Worm (Caenorhabditis elegans) whole organism, late embryonic: Measurements from ENCODE around the gene fbxb-52.

Experiments
- C38D4.7 ChIP-seq: fragments of 200-800 bp; sonication (Bioruptor generic); optimal IDR thresholded peaks from 2 replicates; lab custom pipeline; 2018; ENCODE audit warnings: mild to moderate bottlenecking, missing genetic modification characterization, moderate library complexity, missing compliant biosample characterization
- ama-1 ChIP-seq: fragments of 150-350 bp; optimal IDR thresholded peaks from 2 replicates; lab custom pipeline; 2014
- ceh-14 ChIP-seq: sonication (generic microtip); optimal IDR thresholded peaks from 2 replicates; lab custom pipeline; 2016; ENCODE audit warnings: missing genotype, missing genetic modification characterization, missing compliant biosample characterization
- ceh-18 ChIP-seq: sonication (generic microtip); optimal IDR thresholded peaks from 2 replicates; lab custom pipeline; 2016; ENCODE audit warnings: missing genetic modification characterization, missing compliant biosample characterization
- ceh-19 ChIP-seq: fragments of 200-800 bp; sonication (Bioruptor generic); optimal IDR thresholded peaks from 2 replicates; lab custom pipeline; 2018; ENCODE audit warnings: mild to moderate bottlenecking, missing genetic modification characterization, missing compliant biosample characterization
- ceh-22 ChIP-seq: sonication (generic microtip); optimal IDR thresholded peaks from 2 replicates; lab custom pipeline; 2017; ENCODE audit warnings: missing biosample characterization, missing genetic modification characterization
- ceh-24 ChIP-seq: sonication (generic microtip); optimal IDR thresholded peaks from 2 replicates; lab custom pipeline; 2016; ENCODE audit warnings: mild to moderate bottlenecking, missing genetic modification characterization, missing compliant biosample characterization
- ceh-30 ChIP-seq: fragments of 150-350 bp; optimal IDR thresholded peaks from 2 replicates; lab custom pipeline; 2014; ENCODE audit warnings: missing biosample characterization, missing genetic modification characterization
- ceh-34 ChIP-seq: sonication (generic microtip); optimal IDR thresholded peaks from 2 replicates; lab custom pipeline; 2016; ENCODE audit warnings: mild to moderate bottlenecking, missing genetic modification characterization, missing compliant biosample characterization
- ceh-48 ChIP-seq: sonication (generic microtip); optimal IDR thresholded peaks from 2 replicates; lab custom pipeline; 2016; ENCODE audit warnings: missing genetic modification characterization, inconsistent platforms, missing compliant biosample characterization
- ceh-9 ChIP-seq: sonication (generic microtip); optimal IDR thresholded peaks from 2 replicates; lab custom pipeline; 2016; ENCODE audit warnings: mild to moderate bottlenecking, missing genetic modification characterization, inconsistent platforms, missing compliant biosample characterization
- dve-1 ChIP-seq: sonication (generic microtip); optimal IDR thresholded peaks from 2 replicates; lab custom pipeline; 2017; ENCODE audit warnings: antibody characterized with exemption, mild to moderate bottlenecking, missing genetic modification characterization, missing compliant biosample characterization
- elt-2 ChIP-seq: sonication (generic microtip); optimal IDR thresholded peaks from 2 replicates; lab custom pipeline; 2016; ENCODE audit warnings: missing genetic modification reagents, missing genetic modification characterization, missing compliant biosample characterization
- elt-4 ChIP-seq: sonication (generic microtip); optimal IDR thresholded peaks from 2 replicates; lab custom pipeline; 2016; ENCODE audit warnings: missing genetic modification characterization, missing compliant biosample characterization
- ets-4 ChIP-seq: sonication (generic microtip); optimal IDR thresholded peaks from 2 replicates; lab custom pipeline; 2016; ENCODE audit warnings: missing genetic modification characterization, missing compliant biosample characterization
- fax-1 ChIP-seq: sonication (generic microtip); optimal IDR thresholded peaks from 2 replicates; lab custom pipeline; 2016; ENCODE audit warnings: missing genotype, missing genetic modification characterization, missing compliant biosample characterization
- gmeb-2 ChIP-seq: sonication (generic microtip); optimal IDR thresholded peaks from 2 replicates; lab custom pipeline; 2016; ENCODE audit warnings: missing genetic modification characterization, inconsistent platforms, missing compliant biosample characterization
- hlh-13 ChIP-seq: fragments of 200-800 bp; sonication (Bioruptor generic); optimal IDR thresholded peaks from 2 replicates; lab custom pipeline; 2018; ENCODE audit warnings: mild to moderate bottlenecking, missing genetic modification characterization, missing compliant biosample characterization
- hlh-15 ChIP-seq: sonication (generic microtip); optimal IDR thresholded peaks from 2 replicates; lab custom pipeline; 2016; ENCODE audit warnings: missing genetic modification characterization, missing compliant biosample characterization
- hlh-30 ChIP-seq: sonication (generic microtip); optimal IDR thresholded peaks from 2 replicates; lab custom pipeline; 2017; ENCODE audit warnings: antibody characterized with exemption, missing genetic modification characterization, missing compliant biosample characterization; ENCODE audit not compliant: insufficient read depth
- lim-6 ChIP-seq: sonication (generic microtip); optimal IDR thresholded peaks from 2 replicates; lab custom pipeline; 2016; ENCODE audit warnings: missing genetic modification characterization, missing compliant biosample characterization
- lin-11 ChIP-seq: fragments of 200-800 bp; sonication (Bioruptor generic); optimal IDR thresholded peaks from 2 replicates; lab custom pipeline; 2018; ENCODE audit warnings: mild to moderate bottlenecking, missing genetic modification characterization, missing compliant biosample characterization
- nhr-11 ChIP-seq: fragments of 150-350 bp; optimal IDR thresholded peaks from 2 replicates; lab custom pipeline; 2014; ENCODE audit warnings: missing biosample characterization, missing genetic modification characterization
- pag-3 ChIP-seq: sonication (generic microtip); optimal IDR thresholded peaks from 2 replicates; lab custom pipeline; 2016; ENCODE audit warnings: missing compliant biosample characterization, missing genetic modification characterization, borderline replicate concordance
- pat-9 ChIP-seq: fragments of 200-800 bp; sonication (Bioruptor generic); optimal IDR thresholded peaks from 2 replicates; lab custom pipeline; 2018; ENCODE audit warnings: mild to moderate bottlenecking, missing genetic modification characterization, moderate library complexity, missing compliant biosample characterization
- pax-1 ChIP-seq: fragments of 150-350 bp; optimal IDR thresholded peaks from 2 replicates; lab custom pipeline; 2014; ENCODE audit warnings: missing biosample characterization, missing genetic modification characterization
- pha-2 ChIP-seq: sonication (generic microtip); optimal IDR thresholded peaks from 2 replicates; lab custom pipeline; 2017; ENCODE audit warnings: mild to moderate bottlenecking, missing genetic modification characterization, missing compliant biosample characterization
- pha-4 ChIP-seq: fragments of 150-350 bp; optimal IDR thresholded peaks from 2 replicates; lab custom pipeline; 2018; ENCODE audit warnings: missing biosample characterization, missing genetic modification reagents, missing genetic modification characterization
- pros-1 ChIP-seq: fragments of 150-350 bp; optimal IDR thresholded peaks from 2 replicates; lab custom pipeline; 2014; ENCODE audit warnings: missing biosample characterization, missing genetic modification reagents, missing genetic modification characterization
- rnt-1 ChIP-seq: sonication (generic microtip); optimal IDR thresholded peaks from 2 replicates; lab custom pipeline; 2016; ENCODE audit warnings: missing genetic modification characterization, missing compliant biosample characterization
- sdc-2 ChIP-seq: sonication (generic microtip); optimal IDR thresholded peaks from 2 replicates; lab custom pipeline; 2016; ENCODE audit warnings: missing genotype, missing genetic modification characterization, missing compliant biosample characterization
- sox-2 ChIP-seq: fragments of 200-800 bp; sonication (Bioruptor generic); IDR thresholded peaks from 2 replicates; pipeline ENCODE4 v1.3.6; 2022; ENCODE audit warnings: missing genetic modification reagents, missing genetic modification characterization, missing compliant biosample characterization
- syd-9 ChIP-seq: sonication (generic microtip); optimal IDR thresholded peaks from 2 replicates; lab custom pipeline; 2016; ENCODE audit warnings: mild to moderate bottlenecking, missing genetic modification characterization, moderate library complexity, missing compliant biosample characterization
- tbx-2 ChIP-seq: sonication (generic microtip); optimal IDR thresholded peaks from 2 replicates; lab custom pipeline; 2016; ENCODE audit warnings: missing genetic modification characterization, missing compliant biosample characterization
- tbx-7 ChIP-seq: sonication (generic microtip); optimal IDR thresholded peaks from 2 replicates; lab custom pipeline; 2016; ENCODE audit warnings: missing genotype, missing genetic modification characterization, missing compliant biosample characterization
- ttx-3 ChIP-seq: sonication (generic microtip); optimal IDR thresholded peaks from 2 replicates; lab custom pipeline; 2016; ENCODE audit warnings: missing genetic modification reagents, missing genetic modification characterization, missing compliant biosample characterization
- unc-3 ChIP-seq, 2 experiments: fragments of 200-800 bp in 1 of 2; sonication (Bioruptor generic) in 1 of 2; sonication (generic microtip) in 1 of 2; conservative IDR thresholded peaks in 1 of 2; optimal IDR thresholded peaks in 1 of 2; 2 replicates each; pipeline versions ENCODE4 v1.3.6 to Lab custom; 2016 to 2022; ENCODE audit warnings: missing compliant biosample characterization in 2 of 2, missing genetic modification characterization in 2 of 2, missing genetic modification reagents in 1 of 2
- unc-42 ChIP-seq: sonication (generic microtip); optimal IDR thresholded peaks from 2 replicates; lab custom pipeline; 2016; ENCODE audit warnings: missing genotype, missing genetic modification characterization, missing compliant biosample characterization
- unc-86 ChIP-seq: sonication (generic microtip); optimal IDR thresholded peaks from 2 replicates; lab custom pipeline; 2016; ENCODE audit warnings: missing genetic modification characterization, missing compliant biosample characterization

fbxb-52 gene

DNA sequence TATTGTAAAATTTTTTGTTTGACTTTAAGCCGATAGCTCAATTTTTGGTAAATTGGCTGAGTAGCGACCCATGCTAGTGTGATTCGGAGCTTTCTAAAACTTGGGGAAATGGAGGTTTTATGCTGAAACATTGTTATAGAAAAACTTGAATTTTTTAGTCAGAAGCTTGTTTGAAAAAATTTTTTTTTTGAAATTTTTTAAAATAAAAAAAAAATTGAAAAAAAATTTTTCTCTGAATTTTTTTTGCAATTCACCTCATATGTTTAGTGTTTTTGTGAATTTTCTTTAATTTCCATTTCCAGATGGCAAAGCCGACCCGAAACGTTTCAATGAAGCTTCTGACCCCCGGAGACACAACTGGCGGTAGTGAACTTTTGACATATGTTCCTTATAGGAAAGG lies 21.3 kb downstream of the fbxb-52 start, which contains the start of gene Y51H7BR.4:
Y51H7BR.4 (plus strand) TSS at position 301 of the 400 bp plus-strand sequence.
- no peak for TF ChIP-seq pros-1
- TF ChIP-seq ama-1 (lab: Kevin White, UChicago) = no peak
- TF ChIP-seq fax-1 = no peak
- TF ChIP-seq sdc-2 = no peak
- TF ChIP-seq tbx-2 (tag; lab: Kevin White, UChicago) = no peak
- TF ChIP-seq nhr-11 = no peak
- TF ChIP-seq ceh-24 (tag; lab: Kevin White, UChicago) = no peak
- TF ChIP-seq elt-2 (tag; lab: Kevin White, UChicago) = no peak
- no peak for TF ChIP-seq unc-86 (tag; lab: Kevin White, UChicago)
- TF ChIP-seq lim-6 (tag; lab: Kevin White, UChicago) = no peak

DNA sequence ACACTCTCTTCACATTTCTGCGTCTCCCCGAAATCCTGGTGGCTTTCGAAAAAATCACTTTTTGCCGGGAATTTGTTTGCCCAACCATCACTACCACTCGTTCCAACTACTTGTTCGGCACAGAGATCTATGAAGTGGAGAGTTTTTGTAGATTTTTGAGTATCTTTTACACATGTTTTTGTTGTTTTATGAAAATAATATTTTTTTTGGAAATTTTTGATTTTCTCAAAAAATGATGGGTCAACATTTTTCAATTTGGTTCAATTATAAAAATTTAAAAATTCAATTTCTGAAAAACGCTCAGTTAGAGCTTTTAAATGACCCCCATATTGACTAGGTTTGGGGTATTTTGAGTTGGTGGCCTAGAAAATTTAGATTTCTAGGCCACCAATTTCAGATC lies 24.9 kb downstream of the fbxb-52 start, which contains the start of gene Y51H7BR.7:
Y51H7BR.7 (minus strand) TSS at position 101 of the 400 bp plus-strand sequence.
- TF ChIP-seq pat-9 (tag; lab: Kevin White, UChicago) = no peak
- TF ChIP-seq ceh-14 = no peak
- no peak for TF ChIP-seq tbx-2 (tag; lab: Kevin White, UChicago)
- TF ChIP-seq unc-3 (GFP tag; conservative IDR thresholded peaks at IDR 0.05; lab: Robert Waterston, UW) = no peak
- no peak for TF ChIP-seq unc-3 (tag; optimal IDR thresholded peaks at IDR 0.05; lab: Kevin White, UChicago)
- TF ChIP-seq hlh-15 (tag; lab: Kevin White, UChicago) = no peak
- TF ChIP-seq, all 69 proteins: peak for 0

DNA sequence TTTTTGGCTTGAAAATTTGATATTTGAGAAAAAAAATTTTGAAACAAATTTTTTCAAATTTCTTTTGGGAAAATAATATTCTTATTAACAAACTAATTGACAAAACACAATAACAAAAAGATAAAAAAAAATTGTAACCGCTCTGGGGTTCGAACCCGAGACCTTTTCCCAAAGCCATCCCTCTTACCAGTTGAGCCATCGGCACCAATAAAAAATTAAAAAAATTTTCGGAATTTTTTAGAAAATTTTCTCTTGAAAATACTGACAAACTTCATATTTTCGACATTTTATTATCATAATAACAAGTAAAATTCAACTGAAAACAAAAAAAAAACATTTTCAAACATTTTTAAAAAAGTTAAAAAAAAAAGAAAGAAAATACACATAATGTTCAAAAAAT lies 28.4 kb downstream of the fbxb-52 start:
- TF ChIP-seq dve-1 (no peak), ceh-22 (tag; lab: Kevin White, UChicago) (no peak), hlh-30 (no peak), gmeb-2 (no peak), ceh-14 (no peak), lim-6 (tag; lab: Kevin White, UChicago) (no peak), nhr-11 (no peak)

DNA sequence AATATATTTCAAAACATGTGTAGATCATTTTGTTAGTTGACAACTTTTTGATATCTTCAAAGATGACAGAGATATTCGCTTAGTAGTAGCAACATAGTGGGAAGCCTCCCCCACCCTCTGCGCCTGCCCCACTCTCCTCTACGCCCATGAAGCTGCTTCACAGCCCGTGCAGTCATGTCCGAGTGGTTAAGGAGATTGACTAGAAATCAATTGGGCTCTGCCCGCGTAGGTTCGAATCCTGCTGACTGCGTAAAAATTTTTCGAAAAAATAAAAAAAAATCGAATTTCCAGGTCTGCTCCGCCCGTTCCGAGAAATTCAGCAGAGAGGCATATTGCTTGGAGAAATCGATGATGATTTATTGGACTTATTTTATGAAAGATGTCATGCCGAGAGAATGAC lies 30.5 kb downstream of the fbxb-52 start:
- TF ChIP-seq ceh-18 (tag; lab: Kevin White, UChicago) = peak; percentile 15
- TF ChIP-seq fax-1 = no peak
- TF ChIP-seq syd-9 = peak; percentile 22
- no peak for TF ChIP-seq hlh-30
- no peak for TF ChIP-seq ttx-3
- no peak for TF ChIP-seq hlh-13 (GFP tag; lab: Kevin White, UChicago)
- TF ChIP-seq hlh-15 (tag; lab: Kevin White, UChicago) = no peak
- no peak for TF ChIP-seq tbx-7
- no peak for TF ChIP-seq ceh-9 (tag; lab: Kevin White, UChicago)
- no peak for TF ChIP-seq pha-2 (tag; lab: Kevin White, UChicago)
- no peak for TF ChIP-seq pax-1
- TF ChIP-seq unc-42 = peak; percentile 54
- TF ChIP-seq rnt-1 = no peak
- TF ChIP-seq ceh-34 (tag; lab: Kevin White, UChicago) = no peak
- peak; percentile 43 for TF ChIP-seq ceh-48
- no peak for TF ChIP-seq ceh-19
- TF ChIP-seq lin-11 (tag; lab: Kevin White, UChicago) = no peak

DNA sequence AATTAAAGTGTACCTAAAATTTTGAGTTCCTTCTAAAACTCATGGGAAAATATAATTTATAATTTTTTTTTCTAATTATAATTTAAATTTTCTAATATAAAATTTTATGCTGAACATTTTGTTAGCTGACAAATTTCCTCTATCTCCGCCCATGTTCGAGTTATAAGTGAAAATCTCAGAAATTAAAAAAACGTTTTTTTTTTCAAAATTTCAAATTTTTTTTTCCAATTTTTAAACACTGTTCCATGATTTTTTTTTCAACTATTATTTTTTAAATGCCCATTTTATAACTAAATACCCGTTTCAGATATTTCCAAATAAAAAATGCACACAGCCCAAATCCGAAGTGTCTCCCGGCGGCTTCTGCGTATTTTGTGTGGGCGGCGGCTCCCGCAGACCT lies 31.5 kb downstream of the fbxb-52 start, which contains the start of gene Y51H7BR.8:
Y51H7BR.8 (plus strand) TSS at position 301 of the 400 bp plus-strand sequence.
- TF ChIP-seq ceh-9 (tag; lab: Kevin White, UChicago) = no peak
- no peak for TF ChIP-seq sox-2 (GFP tag; lab: Robert Waterston, UW)
- TF ChIP-seq hlh-30 = no peak
- TF ChIP-seq ets-4 = no peak
- no peak for TF ChIP-seq sdc-2
- TF ChIP-seq elt-4 = no peak
- TF ChIP-seq pha-4 (tag; lab: Kevin White, UChicago) = no peak
- no peak for TF ChIP-seq rnt-1
- no peak for TF ChIP-seq ama-1 (lab: Kevin White, UChicago)
- TF ChIP-seq C38D4.7 (GFP tag; lab: Kevin White, UChicago) = no peak
- TF ChIP-seq pag-3 (tag; lab: Kevin White, UChicago) = no peak
- no peak for TF ChIP-seq ceh-30 (tag; lab: Kevin White, UChicago)
